Worm (Caenorhabditis elegans): ENCODE data around the gene reps-1.
A peak's percentile ranks its signal among the peaks of the same experiment; 100 is the strongest.

The reps-1 gene

DNA sequence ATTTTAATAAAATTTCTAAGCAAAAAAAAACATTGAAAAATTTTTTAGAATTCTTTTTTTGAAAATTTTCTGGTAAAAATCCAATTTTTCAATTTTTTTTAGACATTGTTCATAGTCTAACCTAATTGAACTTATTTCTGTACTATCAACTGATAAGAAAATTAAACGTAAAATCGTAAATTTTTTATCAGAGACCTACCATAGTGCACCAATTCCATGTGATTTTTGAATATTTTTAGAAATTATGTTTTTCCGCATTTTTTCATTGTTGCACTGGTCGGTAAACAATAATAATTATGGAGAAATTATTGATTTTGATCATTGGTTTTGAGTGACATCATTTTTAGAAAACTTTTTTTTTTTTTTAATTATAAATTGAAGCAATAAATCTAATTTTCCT lies 13.8 kb downstream of the reps-1 start:
- TF ChIP-seq fkh-2 (tag; optimal IDR thresholded peaks at IDR 0.05) (no peak), lin-15B (tag; optimal IDR thresholded peaks at IDR 0.05) (no peak), lin-39 (tag; optimal IDR thresholded peaks at IDR 0.05) (no peak), nhr-43 (tag; optimal IDR thresholded peaks at IDR 0.05; ENCODE audit: poor library complexity, severe bottlenecking) (no peak), mml-1 (tag; optimal IDR thresholded peaks at IDR 0.05) (no peak), pha-4 (tag; optimal IDR thresholded peaks at IDR 0.05) (peak; percentile 21), egl-27 (tag; optimal IDR thresholded peaks at IDR 0.05) (no peak), daf-12 (tag; optimal IDR thresholded peaks at IDR 0.05) (no peak), fos-1 (tag; optimal IDR thresholded peaks at IDR 0.05) (no peak), ZK546.5 (tag; optimal IDR thresholded peaks at IDR 0.05) (no peak), nhr-25 (tag; optimal IDR thresholded peaks at IDR 0.05) (no peak), pqm-1 (tag; optimal IDR thresholded peaks at IDR 0.05) (peak; percentile 10), unc-39 (tag; optimal IDR thresholded peaks at IDR 0.05) (no peak), elt-2 (tag; optimal IDR thresholded peaks at IDR 0.05) (peak; percentile 57), nhr-77 (tag; optimal IDR thresholded peaks at IDR 0.05) (no peak)

ce11 chrV:18969590-18970105 lies 20.7 kb downstream of the reps-1 start, which contains the start of gene Y39B6A.42:
Gene Y39B6A.42 (minus strand): TSS chrV:18969640.
- TF ChIP-seq nhr-237 (tag; optimal IDR thresholded peaks at IDR 0.05) (no peak), ama-1 (optimal IDR thresholded peaks at IDR 0.05) (no peak), tbx-2 (tag; optimal IDR thresholded peaks at IDR 0.05) (no peak), egl-5 (tag; optimal IDR thresholded peaks at IDR 0.05) (no peak), daf-12 (tag; optimal IDR thresholded peaks at IDR 0.05) (no peak), ceh-16 (tag; optimal IDR thresholded peaks at IDR 0.05) (no peak), nfya-1 (tag; optimal IDR thresholded peaks at IDR 0.05; ENCODE audit: insufficient read depth) (no peak), snpc-4 (tag; optimal IDR thresholded peaks at IDR 0.05) (no peak), nhr-11 (tag; optimal IDR thresholded peaks at IDR 0.05) (no peak), nhr-67 (tag; optimal IDR thresholded peaks at IDR 0.05) (no peak), ztf-4 (tag; optimal IDR thresholded peaks at IDR 0.05) (no peak), aly-2 (tag; optimal IDR thresholded peaks at IDR 0.05) (no peak), lsy-12 (tag; optimal IDR thresholded peaks at IDR 0.05) (no peak), ceh-28 (tag; optimal IDR thresholded peaks at IDR 0.05) (no peak)

DNA sequence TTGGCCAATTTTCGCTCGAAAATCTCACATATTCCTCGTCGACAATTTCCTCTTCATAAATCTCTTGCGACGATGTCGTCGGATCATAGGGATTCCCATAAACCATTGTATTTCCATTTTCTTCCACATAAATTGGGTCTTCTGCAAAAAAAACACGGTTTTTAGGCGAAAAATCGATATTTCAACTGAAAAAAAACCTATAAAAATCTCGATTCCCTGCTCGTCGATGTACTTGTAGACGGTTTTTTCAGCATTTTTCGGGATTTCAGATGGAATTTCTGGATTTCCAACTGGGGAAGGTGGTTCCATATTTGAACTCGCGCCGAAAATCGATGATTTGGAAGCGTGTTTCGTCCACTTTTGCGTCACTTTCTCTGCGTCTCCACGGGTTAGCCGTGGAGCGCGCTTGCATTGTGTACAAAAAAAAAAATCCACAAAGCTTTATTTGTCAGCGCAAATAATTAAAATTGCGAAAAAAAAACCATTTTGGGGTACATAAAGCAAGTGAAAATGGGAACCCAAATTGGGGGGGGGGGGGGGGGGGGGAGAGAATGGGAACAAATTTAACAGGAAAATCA lies 22.7 kb downstream of the reps-1 start, which contains the start of gene Y39B6A.43:
Y39B6A.43 (minus strand) TSS at position 351 of the 578 bp plus-strand sequence.
- TF ChIP-seq unc-62 (GFP tag; optimal IDR thresholded peaks at IDR 0.05): peak; percentile 86
- peak; percentile 87 for TF ChIP-seq lin-39 (tag; optimal IDR thresholded peaks at IDR 0.05)
- TF ChIP-seq jun-1 (tag; optimal IDR thresholded peaks at IDR 0.05): peak; percentile 95
- TF ChIP-seq fos-1 (tag; optimal IDR thresholded peaks at IDR 0.05): peak; percentile 25
- peak; percentile 86 for TF ChIP-seq snpc-4 (tag; optimal IDR thresholded peaks at IDR 0.05)
- TF ChIP-seq ama-1 (optimal IDR thresholded peaks at IDR 0.05): peak; percentile 53
- TF ChIP-seq elt-3 (tag; optimal IDR thresholded peaks at IDR 0.05): peak in 1 of 3 experiments; percentile 83
- peak; percentile 92 for TF ChIP-seq tbx-2 (tag; optimal IDR thresholded peaks at IDR 0.05)
- peak; percentile 93 for TF ChIP-seq nhr-43 (tag; optimal IDR thresholded peaks at IDR 0.05; ENCODE audit: poor library complexity, severe bottlenecking)
- peak; percentile 88 for TF ChIP-seq elt-2 (tag; optimal IDR thresholded peaks at IDR 0.05)
- TF ChIP-seq ztf-11 (tag; optimal IDR thresholded peaks at IDR 0.05): no peak
- TF ChIP-seq fkh-2 (tag; optimal IDR thresholded peaks at IDR 0.05): peak; percentile 66
- peak; percentile 100 for TF ChIP-seq pha-4 (tag; optimal IDR thresholded peaks at IDR 0.05)
- TF ChIP-seq ZK546.5 (tag; optimal IDR thresholded peaks at IDR 0.05): peak; percentile 23
- peak; percentile 56 for TF ChIP-seq hmg-11 (tag; optimal IDR thresholded peaks at IDR 0.05)
- peak; percentile 79 for TF ChIP-seq egl-27 (tag; optimal IDR thresholded peaks at IDR 0.05)
- peak; percentile 93 for TF ChIP-seq lsy-12 (tag; optimal IDR thresholded peaks at IDR 0.05)
- TF ChIP-seq sea-2 (GFP tag; optimal IDR thresholded peaks at IDR 0.05): no peak
- peak; percentile 94 for TF ChIP-seq skn-1 (tag; optimal IDR thresholded peaks at IDR 0.05)
- peak; percentile 95 for TF ChIP-seq ceh-82 (tag; optimal IDR thresholded peaks at IDR 0.05)
- TF ChIP-seq unc-39 (tag; optimal IDR thresholded peaks at IDR 0.05): peak; percentile 62
- peak; percentile 75 for TF ChIP-seq zag-1 (tag; optimal IDR thresholded peaks at IDR 0.05)
- TF ChIP-seq nhr-23 (tag; optimal IDR thresholded peaks at IDR 0.05): peak; percentile 97
- no peak for TF ChIP-seq mdl-1 (tag; optimal IDR thresholded peaks at IDR 0.05)
- TF ChIP-seq ztf-4 (tag; optimal IDR thresholded peaks at IDR 0.05): peak; percentile 73
- peak; percentile 52 for TF ChIP-seq elt-1 (tag; optimal IDR thresholded peaks at IDR 0.05)
- no peak for TF ChIP-seq eor-1 (tag; optimal IDR thresholded peaks at IDR 0.05)
- TF ChIP-seq egl-5 (tag; optimal IDR thresholded peaks at IDR 0.05): peak; percentile 86
- peak; percentile 66 for TF ChIP-seq pqm-1 (tag; optimal IDR thresholded peaks at IDR 0.05)
- no peak for TF ChIP-seq daf-12 (tag; optimal IDR thresholded peaks at IDR 0.05)
- peak; percentile 88 for TF ChIP-seq nhr-25 (tag; optimal IDR thresholded peaks at IDR 0.05)
- peak; percentile 95 for TF ChIP-seq ceh-28 (tag; optimal IDR thresholded peaks at IDR 0.05)
- TF ChIP-seq nhr-77 (tag; optimal IDR thresholded peaks at IDR 0.05): peak; percentile 86
- TF ChIP-seq nhr-237 (tag; optimal IDR thresholded peaks at IDR 0.05): no peak
- TF ChIP-seq R02D3.7 (tag; optimal IDR thresholded peaks at IDR 0.05): peak; percentile 92
- TF ChIP-seq ceh-16 (tag; optimal IDR thresholded peaks at IDR 0.05): no peak
- TF ChIP-seq nhr-67 (tag; optimal IDR thresholded peaks at IDR 0.05): peak; percentile 41
- TF ChIP-seq aly-2 (tag; optimal IDR thresholded peaks at IDR 0.05): peak; percentile 84
- peak; percentile 26 for TF ChIP-seq nhr-28 (tag; optimal IDR thresholded peaks at IDR 0.05)
- TF ChIP-seq nhr-12 (tag; optimal IDR thresholded peaks at IDR 0.05): no peak
- TF ChIP-seq mml-1 (tag; optimal IDR thresholded peaks at IDR 0.05): no peak
- TF ChIP-seq nhr-76 (tag; optimal IDR thresholded peaks at IDR 0.05): peak; percentile 68
